Fruit fly (Drosophila melanogaster) whole organism, wandering third instar larva: ENCODE results near the gene wol.

Experiments
- Abd-B ChIP-seq: fragments of >200 bp; optimal IDR thresholded peaks from 2 replicates; lab custom pipeline; 2017; ENCODE audit warnings: missing biosample characterization, missing genetic modification characterization
- CG32264 ChIP-seq: fragments of 200-800 bp; sonication (Bioruptor generic); optimal IDR thresholded peaks from 2 replicates; lab custom pipeline; 2016; ENCODE audit warnings: missing biosample characterization, missing genetic modification characterization
- CG9705 ChIP-seq: fragments of 200-800 bp; sonication (Bioruptor generic); optimal IDR thresholded peaks from 2 replicates; lab custom pipeline; 2018; ENCODE audit warnings: missing biosample characterization, mild to moderate bottlenecking, missing genetic modification characterization
- CrebA ChIP-seq: fragments of 200-800 bp; sonication (Bioruptor generic); optimal IDR thresholded peaks from 2 replicates; lab custom pipeline; 2016; ENCODE audit warnings: missing biosample characterization, mild to moderate bottlenecking, missing genetic modification characterization, borderline replicate concordance
- Dfd ChIP-seq: fragments of >200 bp; optimal IDR thresholded peaks from 2 replicates; lab custom pipeline; 2017; ENCODE audit warnings: missing biosample characterization, missing genetic modification characterization
- Dif ChIP-seq: fragments of 200-275, 200-300 bp; sonication (Bioruptor generic); optimal IDR thresholded peaks from 2 replicates; lab custom pipeline; 2018; ENCODE audit warnings: missing biosample characterization, missing genetic modification characterization; ENCODE audit not compliant: partially characterized antibody
- GATAd ChIP-seq: sonication (Bioruptor generic); optimal IDR thresholded peaks from 2 replicates; lab custom pipeline; 2016; ENCODE audit warnings: missing biosample characterization, missing genetic modification characterization
- HLH106 ChIP-seq: fragments of 200-800 bp; optimal IDR thresholded peaks from 3 replicates; lab custom pipeline; 2019; ENCODE audit warnings: missing biosample characterization, mild to moderate bottlenecking, missing genetic modification characterization, moderate library complexity
- Hnf4 ChIP-seq: fragments of 200-800 bp; sonication (Bioruptor generic); optimal IDR thresholded peaks from 2 replicates; lab custom pipeline; 2016; ENCODE audit warnings: missing biosample characterization, mild to moderate bottlenecking, missing genetic modification characterization
- Hr78 ChIP-seq: fragments of >200 bp; optimal IDR thresholded peaks from 2 replicates; lab custom pipeline; 2017; ENCODE audit warnings: missing biosample characterization, missing genetic modification characterization
- Hr83 ChIP-seq: fragments of 200-300 bp; sonication (Bioruptor generic); optimal IDR thresholded peaks from 2 replicates; lab custom pipeline; 2016; ENCODE audit warnings: missing biosample characterization, mild to moderate bottlenecking, missing genetic modification characterization, moderate library complexity; ENCODE audit not compliant: poor library complexity, severe bottlenecking
- Jra ChIP-seq: sonication (Bioruptor generic); optimal IDR thresholded peaks from 2 replicates; lab custom pipeline; 2016; ENCODE audit warnings: missing biosample characterization, missing genetic modification characterization
- Mio ChIP-seq: sonication (Bioruptor generic); optimal IDR thresholded peaks from 2 replicates; lab custom pipeline; 2016; ENCODE audit warnings: missing biosample characterization, missing genetic modification characterization
- Myc ChIP-seq: fragments of >200 bp; optimal IDR thresholded peaks from 2 replicates; lab custom pipeline; 2017
- N ChIP-seq: fragments of >200 bp; optimal IDR thresholded peaks from 2 replicates; lab custom pipeline; 2018; ENCODE audit warnings: missing biosample characterization, missing external identifiers, missing genetic modification characterization
- OdsH ChIP-seq: fragments of 200-800 bp; sonication (Bioruptor generic); optimal IDR thresholded peaks from 2 replicates; lab custom pipeline; 2016; ENCODE audit warnings: missing biosample characterization, mild to moderate bottlenecking, missing genetic modification characterization
- Rel ChIP-seq, 2 experiments: fragments of 200-800 bp; sonication (Bioruptor generic) in 1 of 2; optimal IDR thresholded peaks; 2 replicates in 1 of 2; 3 replicates in 1 of 2; lab custom pipeline; 2016 to 2019; ENCODE audit warnings: mild to moderate bottlenecking in 2 of 2, missing biosample characterization in 2 of 2, missing genetic modification characterization in 2 of 2, moderate library complexity in 1 of 2
- Sp1 ChIP-seq: fragments of 200-800 bp; sonication (Bioruptor generic); optimal IDR thresholded peaks from 3 replicates; lab custom pipeline; 2019; ENCODE audit warnings: missing biosample characterization, mild to moderate bottlenecking, missing genetic modification characterization, moderate library complexity
- Vsx2 ChIP-seq: fragments of 200-300, 225-300 bp; sonication (Bioruptor generic); optimal IDR thresholded peaks from 2 replicates; lab custom pipeline; 2018; ENCODE audit warnings: missing biosample characterization, missing genetic modification characterization; ENCODE audit not compliant: partially characterized antibody
- br ChIP-seq: fragments of 200-800 bp; sonication (Bioruptor generic); optimal IDR thresholded peaks from 2 replicates; lab custom pipeline; 2016; ENCODE audit warnings: missing biosample characterization, missing genetic modification characterization
- brk ChIP-seq: fragments of 200-800 bp; sonication (Bioruptor generic); optimal IDR thresholded peaks from 2 replicates; lab custom pipeline; 2016; ENCODE audit warnings: missing biosample characterization, mild to moderate bottlenecking, missing genetic modification characterization
- dl ChIP-seq, 2 experiments: fragments of 175-275, 200-275 bp in 1 of 2; fragments of 200-275 bp in 1 of 2; sonication (Bioruptor generic); optimal IDR thresholded peaks; lab custom pipeline; 2018; ENCODE audit warnings: mild to moderate bottlenecking in 2 of 2, missing biosample characterization in 2 of 2, missing genetic modification characterization in 2 of 2, moderate library complexity in 2 of 2; ENCODE audit not compliant: partially characterized antibody in 2 of 2, insufficient read depth in 1 of 2
- dmrt93B ChIP-seq: fragments of 200-800 bp; sonication (Bioruptor generic); optimal IDR thresholded peaks from 2 replicates; lab custom pipeline; 2018; ENCODE audit warnings: missing biosample characterization, mild to moderate bottlenecking, missing genetic modification characterization
- dsf ChIP-seq: sonication (Bioruptor generic); optimal IDR thresholded peaks from 2 replicates; lab custom pipeline; 2016; ENCODE audit warnings: missing biosample characterization, missing genetic modification characterization, borderline replicate concordance
- ey ChIP-seq: fragments of 200-800 bp; sonication (Bioruptor generic); optimal IDR thresholded peaks from 2 replicates; lab custom pipeline; 2016; ENCODE audit warnings: missing biosample characterization, missing genetic modification characterization
- foxo ChIP-seq, 2 experiments: fragments of 200-800 bp; sonication (Bioruptor generic); optimal IDR thresholded peaks; 2 replicates in 1 of 2; 3 replicates in 1 of 2; lab custom pipeline; 2016 to 2017; ENCODE audit warnings: missing biosample characterization in 2 of 2, missing genetic modification characterization in 2 of 2
- fru ChIP-seq: fragments of 200-800 bp; sonication (Bioruptor generic); optimal IDR thresholded peaks from 3 replicates; lab custom pipeline; 2016; ENCODE audit warnings: missing biosample characterization, mild to moderate bottlenecking, missing genetic modification characterization
- h ChIP-seq: fragments of 200-800 bp; sonication (Bioruptor generic); optimal IDR thresholded peaks from 3 replicates; lab custom pipeline; 2016; ENCODE audit warnings: missing biosample characterization, mild to moderate bottlenecking, missing genetic modification characterization
- jim ChIP-seq: fragments of 175-275, 200-325 bp; sonication (Bioruptor generic); optimal IDR thresholded peaks from 2 replicates; lab custom pipeline; 2016; ENCODE audit warnings: missing biosample characterization, mild to moderate bottlenecking, missing genetic modification characterization
- lola ChIP-seq: fragments of >200 bp; optimal IDR thresholded peaks from 2 replicates; lab custom pipeline; 2017; ENCODE audit warnings: missing biosample characterization, missing genetic modification characterization
- pan ChIP-seq: fragments of >200 bp; optimal IDR thresholded peaks from 2 replicates; lab custom pipeline; 2017
- psq ChIP-seq: fragments of 200-800 bp; sonication (Bioruptor generic); optimal IDR thresholded peaks from 3 replicates; lab custom pipeline; 2017; ENCODE audit warnings: missing biosample characterization, mild to moderate bottlenecking, missing genetic modification characterization, moderate library complexity
- rgr ChIP-seq: fragments of 200-800 bp; sonication (Bioruptor generic); optimal IDR thresholded peaks from 3 replicates; lab custom pipeline; 2016; ENCODE audit warnings: missing biosample characterization, mild to moderate bottlenecking, missing genetic modification characterization
- sage ChIP-seq: fragments of 200-800 bp; sonication (Bioruptor generic); optimal IDR thresholded peaks from 2 replicates; lab custom pipeline; 2016; ENCODE audit warnings: missing biosample characterization, mild to moderate bottlenecking, missing genetic modification characterization
- sv ChIP-seq: fragments of 200-800 bp; sonication (Bioruptor generic); optimal IDR thresholded peaks from 3 replicates; lab custom pipeline; 2016; ENCODE audit warnings: missing biosample characterization, missing genetic modification characterization
- tai ChIP-seq: sonication (Bioruptor generic); optimal IDR thresholded peaks from 2 replicates; lab custom pipeline; 2016; ENCODE audit warnings: missing biosample characterization, missing genetic modification characterization
- usp ChIP-seq: fragments of >200 bp; optimal IDR thresholded peaks from 2 replicates; lab custom pipeline; 2017; ENCODE audit warnings: missing biosample characterization, missing genetic modification characterization
- woc ChIP-seq: sonication (Bioruptor generic); optimal IDR thresholded peaks from 2 replicates; lab custom pipeline; 2016; ENCODE audit warnings: missing biosample characterization, mild to moderate bottlenecking, missing genetic modification characterization

Gene wol

DNA sequence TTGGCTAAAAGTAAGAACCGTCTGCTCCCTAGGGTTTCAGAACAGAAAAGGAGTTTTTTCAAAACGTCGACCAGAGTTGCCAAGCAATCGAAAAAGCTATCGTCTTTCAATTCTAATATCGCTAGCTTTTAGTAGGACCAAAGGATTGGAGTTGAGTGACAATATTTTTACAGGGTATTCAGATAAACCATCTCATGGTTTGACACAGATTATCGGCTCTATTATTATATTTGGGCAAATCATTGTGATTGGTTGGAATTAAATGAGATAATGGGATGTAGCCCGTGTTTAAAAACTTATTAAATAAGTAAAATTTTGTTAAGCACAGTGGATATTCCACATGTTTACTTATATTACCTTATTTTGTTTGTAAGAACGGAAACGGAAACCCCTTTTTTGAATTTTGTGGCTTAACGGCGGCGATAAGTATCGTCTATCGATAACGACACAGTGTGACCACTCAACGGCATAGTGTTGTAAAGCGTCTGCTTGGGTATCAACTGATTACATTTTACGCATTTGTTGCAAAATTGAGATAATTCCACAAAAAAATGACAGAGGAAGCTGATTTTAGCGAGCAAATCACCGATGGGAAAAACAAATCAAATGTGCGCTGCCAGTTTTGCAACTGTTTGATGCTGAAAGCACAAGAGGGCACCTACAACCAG lies 17.2 kb upstream of the wol start, which contains the start of the genes mtsh and strat:
Gene mtsh (minus strand): TSS at position 51 of the 668 bp plus-strand sequence.
Gene strat (plus strand): TSS at position 471 of the 668 bp plus-strand sequence.
- TF ChIP-seq lola (no peak), Sp1 (GFP tag; lab: Kevin White, UChicago) (peak; percentile 57), br (GFP tag; lab: Kevin White, UChicago) (no peak), Rel (GFP tag; optimal IDR thresholded peaks at IDR 0.05; lab: Kevin White, UChicago) (no peak), Rel (tag; optimal IDR thresholded peaks at IDR 0.05; lab: Kevin White, UChicago) (no peak), N (no peak), CrebA (GFP tag; lab: Kevin White, UChicago) (no peak), Hnf4 (no peak), ey (GFP tag; lab: Kevin White, UChicago) (peak; percentile 11), Hr83 (GFP tag; lab: Kevin White, UChicago) (peak; percentile 53), Myc (lab: Kevin White, UChicago) (no peak), Vsx2 (GFP tag; lab: Kevin White, UChicago) (no peak), CG9705 (GFP tag; lab: Kevin White, UChicago) (peak; percentile 78), foxo (GFP tag; optimal IDR thresholded peaks at IDR 0.05; lab: Kevin White, UChicago) (peak in 1 of 2 experiments; percentile 64), Hr78 (no peak), h (GFP tag; lab: Kevin White, UChicago) (no peak), tai (GFP tag; lab: Kevin White, UChicago) (no peak), jim (GFP tag; lab: Kevin White, UChicago) (no peak), usp (GFP tag; lab: Kevin White, UChicago) (no peak), OdsH (GFP tag; lab: Kevin White, UChicago) (peak; percentile 52), woc (no peak), pan (lab: Kevin White, UChicago) (no peak), dmrt93B (GFP tag; lab: Kevin White, UChicago) (peak; percentile 33), psq (GFP tag; lab: Kevin White, UChicago) (peak; percentile 42), sage (GFP tag; lab: Kevin White, UChicago) (no peak), sv (GFP tag; lab: Kevin White, UChicago) (no peak), dsf (GFP tag; lab: Kevin White, UChicago) (no peak), rgr (GFP tag; lab: Kevin White, UChicago) (peak; percentile 63), HLH106 (tag; lab: Kevin White, UChicago) (no peak), Dfd (GFP tag; lab: Kevin White, UChicago) (no peak), fru (GFP tag; lab: Kevin White, UChicago) (no peak), Jra (GFP tag; lab: Kevin White, UChicago) (no peak), Dif (GFP tag; lab: Kevin White, UChicago) (no peak), dl (GFP tag; optimal IDR thresholded peaks at IDR 0.05; lab: Kevin White, UChicago; ENCODE audit: insufficient read depth in 1 of 2, partially characterized antibody in 2 of 2) (no peak), brk (GFP tag; lab: Kevin White, UChicago) (no peak), GATAd (GFP tag; lab: Kevin White, UChicago) (no peak), Mio (no peak), CG32264 (GFP tag; lab: Kevin White, UChicago) (no peak), Abd-B (GFP tag; lab: Kevin White, UChicago) (no peak)

DNA sequence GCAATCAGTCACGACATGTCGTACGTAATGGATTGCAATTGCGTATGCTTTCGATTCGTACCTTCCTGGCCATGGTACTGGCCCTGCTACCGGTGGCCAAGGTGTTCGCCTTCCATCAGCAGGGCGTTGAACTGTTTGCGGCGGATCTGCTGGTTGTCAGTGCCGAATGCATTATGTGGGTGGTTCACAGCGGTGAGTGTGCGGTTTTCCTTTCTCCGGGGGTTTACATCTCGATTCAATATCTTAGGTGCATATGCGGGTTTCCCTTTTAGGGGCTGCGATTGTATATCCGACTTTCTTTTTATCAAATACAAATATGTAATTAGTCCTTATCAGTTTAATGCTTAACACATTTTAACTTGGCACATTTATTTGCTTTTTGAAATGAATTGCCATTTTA lies 9.0 kb upstream of the wol start:
- TF ChIP-seq dl (GFP tag; optimal IDR thresholded peaks at IDR 0.05; lab: Kevin White, UChicago; ENCODE audit: insufficient read depth in 1 of 2, partially characterized antibody in 2 of 2), result no peak
- TF ChIP-seq ey (GFP tag; lab: Kevin White, UChicago), result no peak
- TF ChIP-seq Rel (GFP tag; optimal IDR thresholded peaks at IDR 0.05; lab: Kevin White, UChicago), result no peak
- TF ChIP-seq Rel (tag; optimal IDR thresholded peaks at IDR 0.05; lab: Kevin White, UChicago), result peak; percentile 98
